Worm (Caenorhabditis elegans): ENCODE results near the gene unc-3.
A peak's percentile ranks its signal among the peaks of the same experiment; 100 is the strongest.

Gene unc-3

DNA sequence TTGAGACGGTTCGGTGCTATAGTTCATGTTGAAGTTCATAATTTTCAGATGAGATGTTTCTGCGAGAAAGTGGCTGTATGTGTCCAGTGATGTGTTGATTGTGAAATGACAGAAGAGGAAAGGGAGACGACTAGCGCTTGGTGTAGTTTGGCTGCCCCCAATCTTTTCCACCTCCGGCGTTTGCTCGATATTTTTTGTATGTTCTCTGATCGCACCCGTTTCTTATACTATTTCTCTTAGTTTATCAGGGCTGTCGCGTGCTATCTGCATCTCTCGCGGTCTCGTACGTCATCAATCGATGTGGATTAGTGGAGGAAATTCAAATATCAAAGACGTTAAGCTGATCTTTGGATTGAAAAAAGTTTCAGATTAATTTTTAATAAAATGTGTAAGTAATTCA is 37.4 kb downstream of the unc-3 start, which contains the start of gene atf-4 (continued):
- TF ChIP-seq pha-4 (GFP tag; IDR thresholded peaks at IDR 0.05) = no peak
- peak; percentile 39 for TF ChIP-seq pha-4 (tag; optimal IDR thresholded peaks at IDR 0.05)
- peak; percentile 75 for TF ChIP-seq mep-1 (tag; optimal IDR thresholded peaks at IDR 0.05)
- TF ChIP-seq hif-1 (tag; optimal IDR thresholded peaks at IDR 0.05) = peak in 1 of 2 experiments; percentile 37
- peak; percentile 82 for TF ChIP-seq nhr-48 (tag; optimal IDR thresholded peaks at IDR 0.05)
- peak; percentile 95 for TF ChIP-seq hlh-30 (tag; optimal IDR thresholded peaks at IDR 0.05; ENCODE audit: insufficient read depth)
- TF ChIP-seq T20F7.1 (GFP tag; optimal IDR thresholded peaks at IDR 0.05) = no peak
- no peak for TF ChIP-seq D1046.2 (GFP tag; IDR thresholded peaks at IDR 0.05)
- TF ChIP-seq nhr-10 (tag; optimal IDR thresholded peaks at IDR 0.05) = peak; percentile 72
- TF ChIP-seq aly-2 (tag; optimal IDR thresholded peaks at IDR 0.05) = no peak
- peak; percentile 51 for TF ChIP-seq aha-1 (tag)
- TF ChIP-seq mxl-3 (GFP tag; optimal IDR thresholded peaks at IDR 0.05) = peak; percentile 63
- TF ChIP-seq dmd-8 (GFP tag; IDR thresholded peaks at IDR 0.05) = peak; percentile 65; the same call in 1 of the 2 replicates
- TF ChIP-seq unc-130 (GFP tag; optimal IDR thresholded peaks at IDR 0.05) = no peak
- TF ChIP-seq ztf-7 (tag; optimal IDR thresholded peaks at IDR 0.05) = peak; percentile 46
- TF ChIP-seq lin-13 (GFP tag; optimal IDR thresholded peaks at IDR 0.05) = peak; percentile 24
- peak; percentile 52 for TF ChIP-seq mes-2 (tag; optimal IDR thresholded peaks at IDR 0.05; ENCODE audit: poor library complexity, severe bottlenecking)
- peak; percentile 38 for TF ChIP-seq nhr-102 (tag; optimal IDR thresholded peaks at IDR 0.05)
- peak; percentile 36; the same call in 1 of the 2 replicates for TF ChIP-seq hmg-1.1 (GFP tag; IDR thresholded peaks at IDR 0.05)
- no peak for TF ChIP-seq lin-38 (GFP tag; IDR thresholded peaks at IDR 0.05)

DNA sequence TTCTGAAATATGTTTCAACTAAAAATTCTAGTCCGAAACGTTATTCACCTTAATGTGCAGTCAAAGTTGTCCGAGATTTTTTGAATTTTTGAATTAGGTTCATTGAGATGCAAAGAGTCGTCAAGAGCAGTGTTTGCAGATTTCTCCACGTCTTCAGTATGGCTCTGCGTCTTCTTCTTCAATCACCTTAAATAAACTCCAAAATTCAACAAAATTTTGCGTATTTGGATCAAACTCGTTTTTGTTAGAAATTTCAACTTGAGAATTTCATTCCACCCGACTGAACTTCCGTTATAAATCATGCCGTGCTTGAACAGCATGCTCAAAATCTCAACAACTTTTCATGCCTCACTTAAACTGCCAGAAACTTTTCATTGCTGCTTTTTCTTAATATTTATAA is 38.7 kb downstream of the unc-3 start, which contains the start of gene T04C10.3:
Gene T04C10.3, plus strand, starts transcription at position 301 of the 400 bp plus-strand sequence.
- TF ChIP-seq nhr-111 (GFP tag; optimal IDR thresholded peaks at IDR 0.05) (no peak), fkh-10 (GFP tag; optimal IDR thresholded peaks at IDR 0.05) (no peak), lin-39 (tag; optimal IDR thresholded peaks at IDR 0.05) (no peak), hlh-11 (tag; optimal IDR thresholded peaks at IDR 0.05) (no peak), fos-1 (tag; optimal IDR thresholded peaks at IDR 0.05) (no peak), ceh-82 (tag; optimal IDR thresholded peaks at IDR 0.05) (no peak), D1046.2 (GFP tag; IDR thresholded peaks at IDR 0.05) (no peak), daf-19 (GFP tag; conservative IDR thresholded peaks at IDR 0.05) (no peak)

DNA sequence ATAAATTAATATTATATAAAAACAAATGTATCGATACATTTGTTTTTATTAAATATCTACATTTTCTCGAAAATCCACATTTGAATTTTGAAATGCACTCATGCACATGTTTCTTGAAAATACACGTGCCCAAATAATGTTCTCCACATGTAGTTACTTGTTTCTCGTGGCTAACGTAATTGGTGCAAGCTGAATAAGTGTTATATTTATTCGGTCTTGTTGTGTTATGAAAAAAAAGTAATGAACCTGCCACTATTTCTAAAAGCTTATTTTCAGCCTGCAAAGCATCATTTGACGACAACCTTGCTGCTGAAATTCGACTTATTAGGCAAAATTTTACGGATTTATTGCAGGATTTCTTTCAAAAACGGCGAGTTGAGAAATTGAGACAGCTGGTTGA is 40.1 kb downstream of the unc-3 start:
- TF ChIP-seq F37D6.2 (tag; optimal IDR thresholded peaks at IDR 0.05) = peak; percentile 84
- TF ChIP-seq lim-7 (GFP tag; IDR thresholded peaks at IDR 0.05) = no peak
- peak; percentile 69 for TF ChIP-seq dmd-6 (GFP tag; IDR thresholded peaks at IDR 0.05)
- TF ChIP-seq ztf-7 (tag; optimal IDR thresholded peaks at IDR 0.05) = peak; percentile 88
- TF ChIP-seq jun-1 (tag; optimal IDR thresholded peaks at IDR 0.05) = peak; percentile 52
- TF ChIP-seq Y105C5A.15 (GFP tag; IDR thresholded peaks at IDR 0.05) = no peak
- TF ChIP-seq madf-9 (GFP tag; conservative IDR thresholded peaks at IDR 0.05) = 0 out of 2 replicates have a peak, but pooled peaks have one; percentile 25
- no peak for TF ChIP-seq nhr-41 (GFP tag; IDR thresholded peaks at IDR 0.05)
- TF ChIP-seq nhr-48 (tag; optimal IDR thresholded peaks at IDR 0.05) = peak; percentile 50
- TF ChIP-seq daf-12 (tag; optimal IDR thresholded peaks at IDR 0.05) = no peak
- TF ChIP-seq ces-1 (GFP tag; optimal IDR thresholded peaks at IDR 0.05) = no peak
- TF ChIP-seq hlh-30 (tag; optimal IDR thresholded peaks at IDR 0.05; ENCODE audit: insufficient read depth) = peak; percentile 80
- peak; percentile 61 for TF ChIP-seq zip-2 (tag; optimal IDR thresholded peaks at IDR 0.05)
- 0 out of 2 replicates have a peak, but pooled peaks have one; percentile 33 for TF ChIP-seq zfp-3 (GFP tag; conservative IDR thresholded peaks at IDR 0.05)
- TF ChIP-seq nhr-77 (tag; optimal IDR thresholded peaks at IDR 0.05) = peak; percentile 79
- TF ChIP-seq lin-1 (GFP tag; IDR thresholded peaks at IDR 0.05) = no peak
- peak; percentile 8 for TF ChIP-seq pqm-1 (tag; optimal IDR thresholded peaks at IDR 0.05)
- TF ChIP-seq ceh-82 (tag; optimal IDR thresholded peaks at IDR 0.05) = no peak
- peak; percentile 40; the same call in 1 of the 2 replicates for TF ChIP-seq ceh-20 (GFP tag; IDR thresholded peaks at IDR 0.05)
- peak; percentile 83 for TF ChIP-seq nhr-42 (GFP tag; IDR thresholded peaks at IDR 0.05)
- TF ChIP-seq fkh-10 (GFP tag; optimal IDR thresholded peaks at IDR 0.05) = peak; percentile 57
- peak; percentile 30 for TF ChIP-seq mxl-3 (GFP tag; optimal IDR thresholded peaks at IDR 0.05)
- 0 out of 2 replicates have a peak, but pooled peaks have one; percentile 17 for TF ChIP-seq lin-29 (GFP tag; IDR thresholded peaks at IDR 0.05)
- peak; percentile 87 for TF ChIP-seq F10B5.3 (tag; optimal IDR thresholded peaks at IDR 0.05)
- peak; percentile 86 for TF ChIP-seq hmg-1.1 (GFP tag; IDR thresholded peaks at IDR 0.05)
- peak; percentile 64 for TF ChIP-seq hlh-11 (tag; optimal IDR thresholded peaks at IDR 0.05)
- TF ChIP-seq nhr-28 (tag; optimal IDR thresholded peaks at IDR 0.05) = peak; percentile 21
- peak; percentile 93 for TF ChIP-seq duxl-1 (tag; optimal IDR thresholded peaks at IDR 0.05; ENCODE audit: poor library complexity)

All from whole organism, L4 larva.